Worm (Caenorhabditis elegans) whole organism, young adult: ENCODE data around the gene pas-6.

Experiments
- B0035.1 ChIP-seq: sonication (generic microtip); optimal IDR thresholded peaks from 2 replicates; lab custom pipeline; 2016; ENCODE audit warnings: missing genetic modification characterization, mild to moderate bottlenecking, missing compliant biosample characterization, missing genotype, missing genetic modification reagents
- C17E4.6 ChIP-seq: fragments of 200-800 bp; sonication (Bioruptor generic); IDR thresholded peaks from 2 replicates; pipeline ENCODE4 v1.3.6; 2022; ENCODE audit warnings: missing genetic modification reagents, missing genetic modification characterization, missing compliant biosample characterization
- D2030.7 ChIP-seq: fragments of 200-800 bp; sonication (Bioruptor generic); IDR thresholded peaks from 2 replicates; pipeline ENCODE4 v1.3.6; 2022; ENCODE audit warnings: missing genetic modification reagents, missing genetic modification characterization, missing compliant biosample characterization
- F55B11.4 ChIP-seq: sonication (generic microtip); optimal IDR thresholded peaks from 2 replicates; lab custom pipeline; 2016; ENCODE audit warnings: missing compliant biosample characterization, missing genetic modification characterization, borderline replicate concordance; ENCODE audit not compliant: insufficient read depth
- F57A8.1 ChIP-seq: fragments of 200-800 bp; sonication (Bioruptor generic); optimal IDR thresholded peaks from 2 replicates; lab custom pipeline; 2018; ENCODE audit warnings: mild to moderate bottlenecking, missing genetic modification characterization, moderate library complexity, missing compliant biosample characterization
- F57C9.4 ChIP-seq: sonication (generic microtip); optimal IDR thresholded peaks from 2 replicates; lab custom pipeline; 2017; ENCODE audit warnings: mild to moderate bottlenecking, missing genetic modification characterization, missing compliant biosample characterization
- K12H6.12 ChIP-seq: fragments of 200-800 bp; sonication (Bioruptor generic); optimal IDR thresholded peaks from 2 replicates; lab custom pipeline; 2018; ENCODE audit warnings: mild to moderate bottlenecking, missing genetic modification characterization, missing compliant biosample characterization
- Y53G8AR.9 ChIP-seq: fragments of 200-800 bp; sonication (Bioruptor generic); conservative IDR thresholded peaks from 2 replicates; pipeline ENCODE4 v1.3.6; 2022; ENCODE audit warnings: missing genetic modification reagents, missing genetic modification characterization, missing compliant biosample characterization
- Y56A3A.18 ChIP-seq: fragments of 200-800 bp; sonication (Bioruptor generic); IDR thresholded peaks from 2 replicates; pipeline ENCODE4 v1.3.6; 2022; ENCODE audit warnings: missing genetic modification reagents, missing genetic modification characterization, missing compliant biosample characterization
- ZK185.1 ChIP-seq: sonication (generic microtip); optimal IDR thresholded peaks from 2 replicates; lab custom pipeline; 2016; ENCODE audit warnings: mild to moderate bottlenecking, missing genetic modification characterization, missing compliant biosample characterization; ENCODE audit not compliant: poor library complexity, severe bottlenecking
- atf-7 ChIP-seq: sonication (generic microtip); optimal IDR thresholded peaks from 2 replicates; lab custom pipeline; 2017; ENCODE audit warnings: mild to moderate bottlenecking, missing genetic modification characterization, missing compliant biosample characterization
- athp-1 ChIP-seq: sonication (generic microtip); optimal IDR thresholded peaks from 2 replicates; lab custom pipeline; 2017; ENCODE audit warnings: mild to moderate bottlenecking, missing genetic modification characterization, missing compliant biosample characterization
- attf-5 ChIP-seq: fragments of 200-800 bp; sonication (Bioruptor generic); optimal IDR thresholded peaks from 2 replicates; lab custom pipeline; 2018; ENCODE audit warnings: mild to moderate bottlenecking, missing genetic modification characterization, missing compliant biosample characterization
- attf-6 ChIP-seq: fragments of 200-800 bp; sonication (Bioruptor generic); IDR thresholded peaks from 2 replicates; pipeline ENCODE4 v1.3.6; 2022; ENCODE audit warnings: missing genetic modification reagents, missing genetic modification characterization, missing compliant biosample characterization
- bed-1 ChIP-seq: fragments of 200-800 bp; sonication (Bioruptor generic); IDR thresholded peaks from 2 replicates; pipeline ENCODE4 v1.3.6; 2022; ENCODE audit warnings: missing genetic modification reagents, missing genetic modification characterization, missing compliant biosample characterization
- ccch-3 ChIP-seq: fragments of 200-800 bp; sonication (Bioruptor generic); optimal IDR thresholded peaks from 2 replicates; lab custom pipeline; 2018; ENCODE audit warnings: mild to moderate bottlenecking, missing genetic modification characterization, missing compliant biosample characterization
- ceh-27 ChIP-seq: fragments of 200-800 bp; sonication (Bioruptor generic); optimal IDR thresholded peaks from 2 replicates; lab custom pipeline; 2018; ENCODE audit warnings: mild to moderate bottlenecking, missing genetic modification characterization, moderate library complexity, missing compliant biosample characterization
- ceh-40 ChIP-seq: fragments of 200-800 bp; sonication (Bioruptor generic); IDR thresholded peaks from 2 replicates; pipeline ENCODE4 v1.3.6; 2022; ENCODE audit warnings: missing genetic modification characterization, missing compliant biosample characterization
- ceh-58 ChIP-seq: fragments of 200-800 bp; sonication (Bioruptor generic); IDR thresholded peaks from 2 replicates; pipeline ENCODE4 v1.3.6; 2022; ENCODE audit warnings: missing genetic modification characterization, missing compliant biosample characterization
- ceh-91 ChIP-seq: fragments of 200-800 bp; sonication (Bioruptor generic); IDR thresholded peaks from 2 replicates; pipeline ENCODE4 v1.3.6; 2022; ENCODE audit warnings: missing genetic modification reagents, missing genetic modification characterization, missing compliant biosample characterization
- dox-1 ChIP-seq: fragments of 200-800 bp; sonication (Bioruptor generic); IDR thresholded peaks from 2 replicates; pipeline ENCODE4 v1.3.6; 2022; ENCODE audit warnings: missing genetic modification reagents, missing genetic modification characterization, missing compliant biosample characterization
- dpff-1 ChIP-seq: sonication (generic microtip); optimal IDR thresholded peaks from 2 replicates; lab custom pipeline; 2017; ENCODE audit warnings: mild to moderate bottlenecking, missing genetic modification characterization, missing compliant biosample characterization
- efl-1 ChIP-seq: fragments of 150-350 bp; optimal IDR thresholded peaks from 2 replicates; lab custom pipeline; 2014; ENCODE audit warnings: missing biosample characterization, missing genetic modification reagents, missing genetic modification characterization
- hlh-12 ChIP-seq: sonication (generic microtip); optimal IDR thresholded peaks from 2 replicates; lab custom pipeline; 2016; ENCODE audit warnings: missing genetic modification characterization, missing compliant biosample characterization
- hlh-26 ChIP-seq: fragments of 200-800 bp; sonication (Bioruptor generic); conservative IDR thresholded peaks from 2 replicates; pipeline ENCODE4 v1.3.6; 2022; ENCODE audit warnings: missing genetic modification reagents, missing genetic modification characterization, missing compliant biosample characterization
- lag-1 ChIP-seq: fragments of 200-800 bp; sonication (Bioruptor generic); IDR thresholded peaks from 2 replicates; pipeline ENCODE4 v1.3.6; 2022; ENCODE audit warnings: missing genetic modification reagents, missing genetic modification characterization, missing compliant biosample characterization
- let-526 ChIP-seq: fragments of 200-800 bp; sonication (Bioruptor generic); IDR thresholded peaks from 2 replicates; pipeline ENCODE4 v1.3.6; 2022; ENCODE audit warnings: missing genetic modification reagents, missing genetic modification characterization, missing compliant biosample characterization
- lin-35 ChIP-seq, 3 experiments: fragments of 150-350 bp in 2 of 3; sonication (generic microtip) in 1 of 3; optimal IDR thresholded peaks; 2 replicates each; lab custom pipeline; 2014 to 2018; ENCODE audit warnings: missing biosample characterization in 3 of 3, missing genetic modification characterization in 3 of 3, missing genetic modification reagents in 3 of 3
- lsl-1 ChIP-seq: fragments of 200-800 bp; sonication (Bioruptor generic); optimal IDR thresholded peaks from 2 replicates; lab custom pipeline; 2018; ENCODE audit warnings: mild to moderate bottlenecking, missing genetic modification characterization, moderate library complexity, missing compliant biosample characterization
- madf-10 ChIP-seq: sonication (generic microtip); optimal IDR thresholded peaks from 2 replicates; lab custom pipeline; 2016; ENCODE audit warnings: mild to moderate bottlenecking, missing genetic modification characterization, missing compliant biosample characterization
- madf-6 ChIP-seq: fragments of 200-800 bp; sonication (Bioruptor generic); IDR thresholded peaks from 2 replicates; pipeline ENCODE4 v1.3.6; 2022; ENCODE audit warnings: missing genetic modification reagents, missing genetic modification characterization, missing compliant biosample characterization
- madf-8 ChIP-seq: fragments of 200-800 bp; sonication (Bioruptor generic); conservative IDR thresholded peaks from 2 replicates; pipeline ENCODE4 v1.3.6; 2022; ENCODE audit warnings: missing genetic modification reagents, missing genetic modification characterization, missing compliant biosample characterization
- mcd-1 ChIP-seq: fragments of 200-800 bp; sonication (Bioruptor generic); IDR thresholded peaks from 2 replicates; pipeline ENCODE4 v1.3.6; 2022; ENCODE audit warnings: missing genetic modification reagents, missing genetic modification characterization, missing compliant biosample characterization
- nfya-1 ChIP-seq: sonication (generic microtip); optimal IDR thresholded peaks from 2 replicates; lab custom pipeline; 2017; ENCODE audit warnings: antibody characterized with exemption, missing compliant biosample characterization, missing genetic modification characterization, borderline replicate concordance; ENCODE audit not compliant: insufficient read depth
- nhr-120 ChIP-seq: fragments of 200-800 bp; sonication (Bioruptor generic); IDR thresholded peaks from 2 replicates; pipeline ENCODE4 v1.3.6; 2022; ENCODE audit warnings: missing genetic modification characterization, missing compliant biosample characterization
- nhr-179 ChIP-seq: sonication (generic microtip); optimal IDR thresholded peaks from 2 replicates; lab custom pipeline; 2016; ENCODE audit warnings: mild to moderate bottlenecking, missing genetic modification characterization, missing compliant biosample characterization
- pha-4 ChIP-seq: fragments of 150-350 bp; sonication (generic microtip); optimal IDR thresholded peaks from 2 replicates; lab custom pipeline; 2014; ENCODE audit warnings: missing biosample characterization, missing genetic modification reagents, missing genetic modification characterization
- rcor-1 ChIP-seq: fragments of 200-800 bp; sonication (Bioruptor generic); IDR thresholded peaks from 2 replicates; pipeline ENCODE4 v1.3.6; 2022; ENCODE audit warnings: missing genetic modification reagents, missing genetic modification characterization, missing compliant biosample characterization
- sdz-38 ChIP-seq: sonication (generic microtip); optimal IDR thresholded peaks from 2 replicates; lab custom pipeline; 2016; ENCODE audit warnings: missing genotype, missing genetic modification characterization, missing compliant biosample characterization
- snpc-1.1 ChIP-seq: sonication (generic microtip); optimal IDR thresholded peaks from 2 replicates; lab custom pipeline; 2017; ENCODE audit warnings: missing genetic modification characterization, mild to moderate bottlenecking, missing compliant biosample characterization, antibody characterized with exemption, moderate library complexity, missing genotype, missing genetic modification reagents; ENCODE audit not compliant: insufficient read depth
- snpc-1.3 ChIP-seq: sonication (generic microtip); optimal IDR thresholded peaks from 2 replicates; lab custom pipeline; 2017; ENCODE audit warnings: missing genetic modification characterization, mild to moderate bottlenecking, missing compliant biosample characterization, antibody characterized with exemption, moderate library complexity, missing genotype, missing genetic modification reagents; ENCODE audit not compliant: insufficient read depth
- snpc-4 ChIP-seq, 5 experiments: fragments of 150-350 bp in 1 of 5; sonication (generic microtip) in 4 of 5; optimal IDR thresholded peaks; 2 replicates each; lab custom pipeline; 2014 to 2018; ENCODE audit warnings: missing genetic modification characterization in 5 of 5, missing biosample characterization in 3 of 5, antibody characterized with exemption in 2 of 5, mild to moderate bottlenecking in 2 of 5, missing compliant biosample characterization in 2 of 5, missing genotype in 2 of 5, moderate library complexity in 2 of 5, missing genetic modification reagents in 1 of 5
- tbp1 ChIP-seq: fragments of 200-800 bp; sonication (Bioruptor generic); optimal IDR thresholded peaks from 2 replicates; lab custom pipeline; 2018; ENCODE audit warnings: mild to moderate bottlenecking, missing genetic modification characterization, missing compliant biosample characterization
- unc-130 ChIP-seq: sonication (generic microtip); optimal IDR thresholded peaks from 2 replicates; lab custom pipeline; 2016; ENCODE audit warnings: missing genetic modification reagents, missing genetic modification characterization, missing compliant biosample characterization
- zim-3 ChIP-seq: sonication (generic microtip); optimal IDR thresholded peaks from 2 replicates; lab custom pipeline; 2017; ENCODE audit warnings: mild to moderate bottlenecking, missing genetic modification characterization, moderate library complexity, missing compliant biosample characterization
- ztf-18 ChIP-seq: sonication (generic microtip); optimal IDR thresholded peaks from 2 replicates; lab custom pipeline; 2016; ENCODE audit warnings: missing genotype, mild to moderate bottlenecking, missing genetic modification characterization, missing compliant biosample characterization
- ztf-26 ChIP-seq: sonication (generic microtip); optimal IDR thresholded peaks from 2 replicates; lab custom pipeline; 2017; ENCODE audit warnings: missing genetic modification characterization, missing compliant biosample characterization
- ztf-6 ChIP-seq: fragments of 200-800 bp; sonication (Bioruptor generic); IDR thresholded peaks from 2 replicates; pipeline ENCODE4 v1.3.6; 2022; ENCODE audit warnings: missing genetic modification reagents, missing genetic modification characterization, missing compliant biosample characterization

pas-6 gene

DNA sequence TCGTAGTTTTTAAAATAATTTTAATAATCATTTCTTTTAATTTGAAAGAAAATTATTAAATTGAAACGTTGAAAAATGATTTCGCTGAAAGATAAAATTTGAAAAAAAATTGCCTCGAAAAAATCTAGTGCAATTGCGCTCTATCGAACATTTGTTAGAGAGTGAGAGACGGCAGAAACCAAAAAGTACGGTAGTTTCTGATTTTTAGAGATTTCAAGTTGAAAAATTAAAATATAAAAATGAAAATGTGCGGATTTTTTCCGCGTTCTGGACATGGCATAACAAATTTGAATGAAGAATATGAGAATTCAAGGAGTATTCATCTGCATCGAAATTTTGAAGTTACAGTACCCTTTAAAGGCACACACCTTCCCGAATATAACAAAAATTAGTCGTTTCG, 35.2 kb upstream of the pas-6 start (continued):
- TF ChIP-seq hlh-26 (GFP tag; lab: Robert Waterston, UW) (no peak), athp-1 (tag; lab: Kevin White, UChicago) (no peak), snpc-4 (GFP tag; optimal IDR thresholded peaks at IDR 0.05; lab: Kevin White, UChicago) (no peak), snpc-4 (tag; optimal IDR thresholded peaks at IDR 0.05; lab: Kevin White, UChicago) (peak in 1 of 4 experiments; percentile 7), madf-8 (peak; percentile 22; the same call in 1 of the 2 replicates), snpc-1.1 (tag; lab: Kevin White, UChicago) (no peak), attf-5 (GFP tag; lab: Kevin White, UChicago) (no peak), madf-6 (peak; percentile 63), mcd-1 (GFP tag; lab: Robert Waterston, UW) (peak; percentile 86), ZK185.1 (tag; lab: Kevin White, UChicago) (no peak), F57A8.1 (no peak), ztf-18 (tag; lab: Kevin White, UChicago) (peak; percentile 14), ceh-58 (GFP tag; lab: Robert Waterston, UW) (no peak), K12H6.12 (tag; lab: Kevin White, UChicago) (no peak), efl-1 (GFP tag; lab: Kevin White, UChicago) (peak; percentile 47), ztf-6 (GFP tag; lab: Robert Waterston, UW) (no peak), atf-7 (tag; lab: Kevin White, UChicago) (no peak), bed-1 (GFP tag; lab: Robert Waterston, UW) (no peak), ztf-26 (tag; lab: Kevin White, UChicago) (no peak), F55B11.4 (tag; lab: Kevin White, UChicago) (no peak), F57C9.4 (no peak), sdz-38 (no peak), madf-10 (tag; lab: Kevin White, UChicago) (no peak), tbp1 (GFP tag; lab: Kevin White, UChicago) (peak; percentile 31), lag-1 (GFP tag; lab: Robert Waterston, UW) (no peak), dpff-1 (tag; lab: Kevin White, UChicago) (no peak), ceh-27 (GFP tag; lab: Kevin White, UChicago) (no peak), lin-35 (GFP tag; optimal IDR thresholded peaks at IDR 0.05; lab: Kevin White, UChicago) (no peak), nfya-1 (no peak), Y56A3A.18 (GFP tag; lab: Robert Waterston, UW) (no peak), D2030.7 (peak; percentile 67), ceh-91 (GFP tag; lab: Robert Waterston, UW) (peak; percentile 72), Y53G8AR.9 (GFP tag; lab: Robert Waterston, UW) (no peak), rcor-1 (GFP tag; lab: Robert Waterston, UW) (no peak), lsl-1 (GFP tag; lab: Kevin White, UChicago) (peak; percentile 89), unc-130 (GFP tag; lab: Kevin White, UChicago) (no peak), hlh-12 (tag; lab: Kevin White, UChicago) (no peak), dox-1 (GFP tag; lab: Robert Waterston, UW) (no peak; the same call in 1 of the 2 replicates), C17E4.6 (GFP tag; lab: Robert Waterston, UW) (no peak), zim-3 (no peak), ccch-3 (no peak), nhr-179 (tag; lab: Kevin White, UChicago) (no peak), attf-6 (no peak), ceh-40 (no peak), let-526 (no peak), nhr-120 (no peak), pha-4 (tag; lab: Kevin White, UChicago) (no peak), snpc-1.3 (tag; lab: Kevin White, UChicago) (no peak), B0035.1 (tag; lab: Kevin White, UChicago) (no peak)
